Worm (Caenorhabditis elegans): ENCODE measurements around the gene nas-25.

nas-25 gene

ce11 chrII:8825769-8826168 is at the start of gene nas-25:
TSS of gene nas-25 (plus strand) at chrII:8826069.
- TF ChIP-seq aha-1 (tag; optimal IDR thresholded peaks at IDR 0.05) (no peak), nhr-85 (tag) (peak; percentile 16)

- TF ChIP-seq fkh-8 (tag; optimal IDR thresholded peaks at IDR 0.05) (no peak), nhr-76 (tag; optimal IDR thresholded peaks at IDR 0.05) (no peak), unc-30 (tag; optimal IDR thresholded peaks at IDR 0.05) (no peak), lin-39 (tag; optimal IDR thresholded peaks at IDR 0.05) (no peak), nhr-28 (tag; optimal IDR thresholded peaks at IDR 0.05) (no peak), ztf-4 (tag; optimal IDR thresholded peaks at IDR 0.05) (no peak), irx-1 (tag; optimal IDR thresholded peaks at IDR 0.05) (no peak), sup-37 (GFP tag; optimal IDR thresholded peaks at IDR 0.05) (no peak), lin-13 (GFP tag; optimal IDR thresholded peaks at IDR 0.05) (no peak)
Observed at ce11 chrII:8776504-8776903, 49.4 kb upstream of the nas-25 start.

ce11 chrII:8783451-8783967 is 42.4 kb upstream of the nas-25 start, which contains the start of gene sgn-1:
TSS of gene sgn-1 (minus strand) at chrII:8783670.
- TF ChIP-seq nhr-71 (tag; optimal IDR thresholded peaks at IDR 0.05) (peak; percentile 14), rnt-1 (tag; optimal IDR thresholded peaks at IDR 0.05) (peak; percentile 58), mep-1 (tag; optimal IDR thresholded peaks at IDR 0.05) (no peak), ztf-11 (tag; optimal IDR thresholded peaks at IDR 0.05) (no peak), fos-1 (tag; optimal IDR thresholded peaks at IDR 0.05) (no peak), elt-3 (tag; optimal IDR thresholded peaks at IDR 0.05) (no peak), ces-1 (GFP tag; optimal IDR thresholded peaks at IDR 0.05) (no peak), nhr-47 (tag; optimal IDR thresholded peaks at IDR 0.05) (no peak), hlh-17 (GFP tag; optimal IDR thresholded peaks at IDR 0.05; ENCODE audit: borderline replicate concordance) (no peak), dsc-1 (tag; optimal IDR thresholded peaks at IDR 0.05) (peak; percentile 24), pag-3 (tag; optimal IDR thresholded peaks at IDR 0.05; ENCODE audit: borderline replicate concordance, insufficient read depth) (peak; percentile 17), ceh-88 (GFP tag; IDR thresholded peaks at IDR 0.05) (no peak), pqm-1 (tag; optimal IDR thresholded peaks at IDR 0.05) (no peak), lin-14 (GFP tag; optimal IDR thresholded peaks at IDR 0.05) (peak; percentile 39)

- TF ChIP-seq isw-1 (GFP tag; IDR thresholded peaks at IDR 0.05) (no peak), nhr-71 (tag; optimal IDR thresholded peaks at IDR 0.05) (peak; percentile 52), ceh-88 (GFP tag; IDR thresholded peaks at IDR 0.05) (no peak), elt-2 (tag; optimal IDR thresholded peaks at IDR 0.05) (no peak), blmp-1 (tag; optimal IDR thresholded peaks at IDR 0.05) (no peak), elt-3 (tag; optimal IDR thresholded peaks at IDR 0.05) (no peak), aha-1 (tag; optimal IDR thresholded peaks at IDR 0.05) (no peak), skn-1 (tag; optimal IDR thresholded peaks at IDR 0.05) (peak; percentile 8), ama-1 (optimal IDR thresholded peaks at IDR 0.05) (peak; percentile 79), mdl-1 (tag; optimal IDR thresholded peaks at IDR 0.05) (no peak), tbx-2 (tag; optimal IDR thresholded peaks at IDR 0.05) (no peak), F16B12.6 (tag; optimal IDR thresholded peaks at IDR 0.05) (peak; percentile 5), tlp-1 (tag; optimal IDR thresholded peaks at IDR 0.05) (no peak), C16A3.4 (tag; optimal IDR thresholded peaks at IDR 0.05) (no peak), dpl-1 (GFP tag; optimal IDR thresholded peaks at IDR 0.05) (peak in 1 of 3 experiments; percentile 26), ceh-90 (tag; optimal IDR thresholded peaks at IDR 0.05) (no peak), ets-5 (GFP tag; IDR thresholded peaks at IDR 0.05) (no peak), nhr-19 (GFP tag; conservative IDR thresholded peaks at IDR 0.05) (no peak), mab-9 (GFP tag; IDR thresholded peaks at IDR 0.05) (no peak), ceh-82 (tag; optimal IDR thresholded peaks at IDR 0.05) (peak in 1 of 3 experiments; percentile 41), hpl-2 (GFP tag; optimal IDR thresholded peaks at IDR 0.05) (no peak), irx-1 (tag; optimal IDR thresholded peaks at IDR 0.05) (no peak), rnt-1 (tag; optimal IDR thresholded peaks at IDR 0.05) (peak; percentile 12), aly-2 (tag; optimal IDR thresholded peaks at IDR 0.05) (no peak), nhr-76 (tag; optimal IDR thresholded peaks at IDR 0.05) (no peak), snu-23 (GFP tag; optimal IDR thresholded peaks at IDR 0.05) (peak; percentile 52), lir-3 (tag; optimal IDR thresholded peaks at IDR 0.05; ENCODE audit: poor library complexity) (no peak), sptf-1 (tag; optimal IDR thresholded peaks at IDR 0.05) (no peak), ztf-4 (tag; optimal IDR thresholded peaks at IDR 0.05) (no peak)
Observed at ce11 chrII:8784235-8784928, 41.5 kb upstream of the nas-25 start.

All from whole organism, L1 larva.